Worm (Caenorhabditis elegans) whole organism, L4 larva: ENCODE data around the gene tag-196.

Source experiments
- Y75B8A.6 ChIP-seq: fragments of 200-800 bp; sonication (Bioruptor generic); IDR thresholded peaks from 2 replicates; pipeline ENCODE4 v1.3.6; 2022; ENCODE audit warnings: missing genetic modification reagents, missing genetic modification characterization, missing compliant biosample characterization
- ZK546.5 ChIP-seq, 2 experiments: sonication (generic microtip); optimal IDR thresholded peaks; 2 replicates each; lab custom pipeline; 2017; ENCODE audit warnings: missing biosample characterization in 2 of 2, missing genetic modification characterization in 2 of 2
- ceh-28 ChIP-seq: fragments of 150-350 bp; optimal IDR thresholded peaks from 2 replicates; lab custom pipeline; 2014; ENCODE audit warnings: missing biosample characterization, missing genetic modification reagents, missing genetic modification characterization
- daf-16 ChIP-seq, 3 experiments: sonication (generic microtip); optimal IDR thresholded peaks; 2 replicates each; lab custom pipeline; 2016 to 2017; ENCODE audit warnings: missing genetic modification characterization in 3 of 3, missing genetic modification reagents in 3 of 3, mild to moderate bottlenecking in 2 of 3, missing compliant biosample characterization in 2 of 3, missing biosample characterization in 1 of 3, moderate library complexity in 1 of 3
- dpl-1 ChIP-seq: fragments of 150-350 bp; optimal IDR thresholded peaks from 2 replicates; lab custom pipeline; 2014; ENCODE audit warnings: missing biosample characterization, missing genetic modification reagents, missing genetic modification characterization
- fos-1 ChIP-seq: fragments of 150-350 bp; optimal IDR thresholded peaks from 2 replicates; lab custom pipeline; 2014; ENCODE audit warnings: missing biosample characterization, missing genetic modification characterization
- lin-39 ChIP-seq: fragments of 150-350 bp; optimal IDR thresholded peaks from 2 replicates; lab custom pipeline; 2014; ENCODE audit warnings: missing biosample characterization, missing genetic modification reagents, missing genetic modification characterization
- lsy-2 ChIP-seq, 2 experiments: fragments of 150-350 bp in 1 of 2; sonication (generic microtip) in 1 of 2; optimal IDR thresholded peaks; 2 replicates each; lab custom pipeline; 2014 to 2017; ENCODE audit warnings: missing biosample characterization in 2 of 2, missing genetic modification characterization in 2 of 2
- mes-2 ChIP-seq: sonication (generic microtip); optimal IDR thresholded peaks from 2 replicates; lab custom pipeline; 2016; ENCODE audit warnings: missing genotype, mild to moderate bottlenecking, missing genetic modification characterization, missing compliant biosample characterization; ENCODE audit not compliant: poor library complexity, severe bottlenecking
- nhr-28 ChIP-seq: fragments of 150-350 bp; optimal IDR thresholded peaks from 2 replicates; lab custom pipeline; 2014; ENCODE audit warnings: missing biosample characterization, missing genetic modification characterization
- skn-1 ChIP-seq: fragments of 150-350 bp; optimal IDR thresholded peaks from 2 replicates; lab custom pipeline; 2014; ENCODE audit warnings: missing biosample characterization, missing genetic modification characterization
- zip-2 ChIP-seq: fragments of 150-350 bp; optimal IDR thresholded peaks from 2 replicates; lab custom pipeline; 2014; ENCODE audit warnings: missing biosample characterization, missing genetic modification characterization

DNA sequence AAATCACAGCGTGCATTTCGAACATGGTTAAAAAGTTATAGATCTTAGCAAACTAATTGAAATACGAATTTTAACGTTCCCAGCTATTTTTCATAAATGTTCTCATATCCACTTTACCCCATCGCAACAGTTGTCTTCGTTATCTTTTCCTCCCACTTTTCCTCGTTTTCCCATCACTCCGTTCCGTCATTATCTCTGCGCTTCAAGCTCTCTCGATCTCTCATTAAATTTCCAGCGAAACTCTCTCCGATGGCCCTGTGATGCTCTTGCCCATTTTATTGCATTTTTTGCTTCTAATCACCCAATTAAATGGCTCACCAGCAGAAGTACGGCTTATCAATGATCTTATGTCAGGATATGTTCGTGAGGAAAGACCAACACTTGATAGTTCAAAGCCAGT lies 42.3 kb upstream of the tag-196 start, which contains the start of gene acr-15:
- TF ChIP-seq nhr-28 (tag; lab: Kevin White, UChicago) (no peak), lsy-2 (tag; optimal IDR thresholded peaks at IDR 0.05; lab: Kevin White, UChicago) (no peak), zip-2 (tag; lab: Kevin White, UChicago) (no peak), Y75B8A.6 (GFP tag; lab: Robert Waterston, UW) (no peak), ZK546.5 (tag; optimal IDR thresholded peaks at IDR 0.05; lab: Kevin White, UChicago) (no peak), dpl-1 (GFP tag; lab: Kevin White, UChicago) (no peak), fos-1 (tag; lab: Kevin White, UChicago) (no peak), lin-39 (no peak), mes-2 (tag; lab: Kevin White, UChicago) (no peak), ceh-28 (tag; lab: Kevin White, UChicago) (no peak), daf-16 (GFP tag; optimal IDR thresholded peaks at IDR 0.05; lab: Kevin White, UChicago) (no peak), daf-16 (tag; optimal IDR thresholded peaks at IDR 0.05; lab: Kevin White, UChicago) (no peak), skn-1 (tag; lab: Kevin White, UChicago) (no peak)
